Worm (Caenorhabditis elegans) whole organism, young adult: ENCODE data around the gene math-7.

Experiments
- B0035.1 ChIP-seq: sonication (generic microtip); optimal IDR thresholded peaks from 2 replicates; lab custom pipeline; 2016; ENCODE audit warnings: missing genetic modification characterization, mild to moderate bottlenecking, missing compliant biosample characterization, missing genotype, missing genetic modification reagents
- B0261.1 ChIP-seq: sonication (generic microtip); optimal IDR thresholded peaks from 2 replicates; lab custom pipeline; 2016; ENCODE audit warnings: mild to moderate bottlenecking, missing genetic modification characterization, moderate library complexity, missing compliant biosample characterization
- C17E4.6 ChIP-seq: fragments of 200-800 bp; sonication (Bioruptor generic); IDR thresholded peaks from 2 replicates; pipeline ENCODE4 v1.3.6; 2022; ENCODE audit warnings: missing genetic modification reagents, missing genetic modification characterization, missing compliant biosample characterization
- F23B12.7 ChIP-seq: sonication (generic microtip); optimal IDR thresholded peaks from 2 replicates; lab custom pipeline; 2017; ENCODE audit warnings: missing genetic modification characterization, mild to moderate bottlenecking, missing compliant biosample characterization, antibody characterized with exemption, moderate library complexity; ENCODE audit not compliant: insufficient read depth
- F49E8.2 ChIP-seq: sonication (generic microtip); optimal IDR thresholded peaks from 3 replicates; lab custom pipeline; 2017; ENCODE audit warnings: missing genetic modification characterization, mild to moderate bottlenecking, missing compliant biosample characterization, antibody characterized with exemption, moderate library complexity; ENCODE audit not compliant: insufficient read depth
- K12H6.12 ChIP-seq: fragments of 200-800 bp; sonication (Bioruptor generic); optimal IDR thresholded peaks from 2 replicates; lab custom pipeline; 2018; ENCODE audit warnings: mild to moderate bottlenecking, missing genetic modification characterization, missing compliant biosample characterization
- T26A5.8 ChIP-seq: sonication (generic microtip); optimal IDR thresholded peaks from 2 replicates; lab custom pipeline; 2016; ENCODE audit warnings: missing genetic modification characterization, missing compliant biosample characterization
- Y53F4B.3 ChIP-seq: fragments of 200-800 bp; sonication (Bioruptor generic); IDR thresholded peaks from 2 replicates; pipeline ENCODE4 v1.3.6; 2022; ENCODE audit warnings: missing genetic modification reagents, missing genetic modification characterization, missing compliant biosample characterization
- Y95B8A.8 ChIP-seq: fragments of 200-800 bp; sonication (Bioruptor generic); IDR thresholded peaks from 2 replicates; pipeline ENCODE4 v1.3.6; 2022; ENCODE audit warnings: missing genetic modification reagents, missing genetic modification characterization, missing compliant biosample characterization
- ama-1 ChIP-seq, 3 experiments: fragments of 150-350 bp in 1 of 3; sonication (generic microtip) in 2 of 3; optimal IDR thresholded peaks; 2 replicates each; lab custom pipeline; 2014 to 2018; ENCODE audit warnings: missing biosample characterization in 2 of 3, missing genetic modification characterization in 2 of 3, missing genetic modification reagents in 2 of 3
- aptf-3 ChIP-seq: fragments of 200-800 bp; sonication (Bioruptor generic); IDR thresholded peaks from 2 replicates; pipeline ENCODE4 v1.3.6; 2022; ENCODE audit warnings: missing genetic modification characterization, missing compliant biosample characterization
- athp-1 ChIP-seq: sonication (generic microtip); optimal IDR thresholded peaks from 2 replicates; lab custom pipeline; 2017; ENCODE audit warnings: mild to moderate bottlenecking, missing genetic modification characterization, missing compliant biosample characterization
- bed-1 ChIP-seq: fragments of 200-800 bp; sonication (Bioruptor generic); IDR thresholded peaks from 2 replicates; pipeline ENCODE4 v1.3.6; 2022; ENCODE audit warnings: missing genetic modification reagents, missing genetic modification characterization, missing compliant biosample characterization
- cebp-2 ChIP-seq: fragments of 200-800 bp; sonication (Bioruptor generic); IDR thresholded peaks from 2 replicates; pipeline ENCODE4 v1.3.6; 2022; ENCODE audit warnings: missing genetic modification characterization, missing compliant biosample characterization
- ceh-58 ChIP-seq: fragments of 200-800 bp; sonication (Bioruptor generic); IDR thresholded peaks from 2 replicates; pipeline ENCODE4 v1.3.6; 2022; ENCODE audit warnings: missing genetic modification characterization, missing compliant biosample characterization
- dpl-1 ChIP-seq: fragments of 150-350 bp; optimal IDR thresholded peaks from 2 replicates; lab custom pipeline; 2014; ENCODE audit warnings: missing biosample characterization, missing genetic modification reagents, missing genetic modification characterization
- him-1 ChIP-seq: sonication (generic microtip); optimal IDR thresholded peaks from 2 replicates; lab custom pipeline; 2016; ENCODE audit warnings: missing genotype, missing genetic modification reagents, missing genetic modification characterization, missing compliant biosample characterization
- let-526 ChIP-seq: fragments of 200-800 bp; sonication (Bioruptor generic); IDR thresholded peaks from 2 replicates; pipeline ENCODE4 v1.3.6; 2022; ENCODE audit warnings: missing genetic modification reagents, missing genetic modification characterization, missing compliant biosample characterization
- lin-35 ChIP-seq, 3 experiments: fragments of 150-350 bp in 2 of 3; sonication (generic microtip) in 1 of 3; optimal IDR thresholded peaks; 2 replicates each; lab custom pipeline; 2014 to 2018; ENCODE audit warnings: missing biosample characterization in 3 of 3, missing genetic modification characterization in 3 of 3, missing genetic modification reagents in 3 of 3
- madf-8 ChIP-seq: fragments of 200-800 bp; sonication (Bioruptor generic); conservative IDR thresholded peaks from 2 replicates; pipeline ENCODE4 v1.3.6; 2022; ENCODE audit warnings: missing genetic modification reagents, missing genetic modification characterization, missing compliant biosample characterization
- mel-28 ChIP-seq: sonication (generic microtip); optimal IDR thresholded peaks from 2 replicates; lab custom pipeline; 2016; ENCODE audit warnings: borderline replicate concordance, mild to moderate bottlenecking, missing genetic modification characterization, missing compliant biosample characterization
- nfya-2 ChIP-seq: fragments of 200-800 bp; sonication (Bioruptor generic); IDR thresholded peaks from 2 replicates; pipeline ENCODE4 v1.3.6; 2022; ENCODE audit warnings: missing genetic modification reagents, missing genetic modification characterization, missing compliant biosample characterization
- nhr-120 ChIP-seq: fragments of 200-800 bp; sonication (Bioruptor generic); IDR thresholded peaks from 2 replicates; pipeline ENCODE4 v1.3.6; 2022; ENCODE audit warnings: missing genetic modification characterization, missing compliant biosample characterization
- nhr-179 ChIP-seq: sonication (generic microtip); optimal IDR thresholded peaks from 2 replicates; lab custom pipeline; 2016; ENCODE audit warnings: mild to moderate bottlenecking, missing genetic modification characterization, missing compliant biosample characterization
- pbrm-1 ChIP-seq: fragments of 200-800 bp; sonication (Bioruptor generic); IDR thresholded peaks from 2 replicates; pipeline ENCODE4 v1.3.6; 2022; ENCODE audit warnings: missing genetic modification reagents, missing genetic modification characterization, missing compliant biosample characterization
- rcor-1 ChIP-seq: fragments of 200-800 bp; sonication (Bioruptor generic); IDR thresholded peaks from 2 replicates; pipeline ENCODE4 v1.3.6; 2022; ENCODE audit warnings: missing genetic modification reagents, missing genetic modification characterization, missing compliant biosample characterization
- tlf-1 ChIP-seq: fragments of 200-800 bp; sonication (Bioruptor generic); optimal IDR thresholded peaks from 2 replicates; lab custom pipeline; 2018; ENCODE audit warnings: mild to moderate bottlenecking, missing genetic modification characterization, missing compliant biosample characterization
- zfh-2 ChIP-seq: fragments of 200-800 bp; sonication (Bioruptor generic); conservative IDR thresholded peaks from 2 replicates; pipeline ENCODE4 v1.3.6; 2022; ENCODE audit warnings: missing genetic modification reagents, missing genetic modification characterization, missing compliant biosample characterization
- zim-3 ChIP-seq: sonication (generic microtip); optimal IDR thresholded peaks from 2 replicates; lab custom pipeline; 2017; ENCODE audit warnings: mild to moderate bottlenecking, missing genetic modification characterization, moderate library complexity, missing compliant biosample characterization
- ztf-18 ChIP-seq: sonication (generic microtip); optimal IDR thresholded peaks from 2 replicates; lab custom pipeline; 2016; ENCODE audit warnings: missing genotype, mild to moderate bottlenecking, missing genetic modification characterization, missing compliant biosample characterization
- ztf-22 ChIP-seq: fragments of 200-800 bp; sonication (Bioruptor generic); optimal IDR thresholded peaks from 2 replicates; lab custom pipeline; 2018; ENCODE audit warnings: mild to moderate bottlenecking, missing genetic modification characterization, moderate library complexity, missing compliant biosample characterization
- ztf-28 ChIP-seq: fragments of 200-800 bp; sonication (Bioruptor generic); IDR thresholded peaks from 2 replicates; pipeline ENCODE4 v1.3.6; 2022; ENCODE audit warnings: missing genetic modification reagents, missing genetic modification characterization, missing compliant biosample characterization
- ztf-3 ChIP-seq: fragments of 200-800 bp; sonication (Bioruptor generic); optimal IDR thresholded peaks from 2 replicates; lab custom pipeline; 2018; ENCODE audit warnings: mild to moderate bottlenecking, missing genetic modification characterization, missing compliant biosample characterization

math-7 gene

ce11 chrII:1893912-1894311, 7.6 kb upstream of the math-7 start, which contains the start of gene C16C4.1:
C16C4.1 (plus strand) TSS chrII:1894212.
- TF ChIP-seq ceh-58 (GFP tag; lab: Robert Waterston, UW) = no peak

- TF ChIP-seq lin-35 (GFP tag; optimal IDR thresholded peaks at IDR 0.05; lab: Kevin White, UChicago) = no peak
- no peak for TF ChIP-seq mel-28 (tag; lab: Kevin White, UChicago)
- no peak for TF ChIP-seq zfh-2
- no peak for TF ChIP-seq B0261.1 (tag; lab: Kevin White, UChicago)
- TF ChIP-seq C17E4.6 (GFP tag; lab: Robert Waterston, UW) = no peak
- no peak for TF ChIP-seq nhr-179
- no peak for TF ChIP-seq nhr-120 (GFP tag; lab: Robert Waterston, UW)
- no peak for TF ChIP-seq T26A5.8
- TF ChIP-seq ama-1 (optimal IDR thresholded peaks at IDR 0.05; lab: Kevin White, UChicago) = no peak
- TF ChIP-seq ama-1 (GFP tag; optimal IDR thresholded peaks at IDR 0.05; lab: Kevin White, UChicago) = no peak
- no peak for TF ChIP-seq B0035.1 (tag; lab: Kevin White, UChicago)
- no peak for TF ChIP-seq dpl-1
- no peak for TF ChIP-seq zim-3 (tag; lab: Kevin White, UChicago)
- no peak for TF ChIP-seq ztf-3 (GFP tag; lab: Kevin White, UChicago)
- TF ChIP-seq Y95B8A.8 (GFP tag; lab: Robert Waterston, UW) = no peak
- no peak for TF ChIP-seq bed-1 (GFP tag; lab: Robert Waterston, UW)
- no peak for TF ChIP-seq F23B12.7
- no peak for TF ChIP-seq aptf-3 (GFP tag; lab: Robert Waterston, UW)
These were observed 4.4 kb upstream of the math-7 start, which contains the start of gene math-9 for ce11 chrII:1890682-1891081. math-9 (minus strand) TSS chrII:1890782.

- TF ChIP-seq Y95B8A.8 (GFP tag; lab: Robert Waterston, UW) = no peak
- TF ChIP-seq ztf-22 (GFP tag; lab: Kevin White, UChicago) = no peak
- TF ChIP-seq nhr-179 = no peak
- no peak for TF ChIP-seq cebp-2 (GFP tag; lab: Robert Waterston, UW)
- no peak for TF ChIP-seq athp-1
- TF ChIP-seq Y53F4B.3 (GFP tag; lab: Robert Waterston, UW) = no peak
- no peak for TF ChIP-seq K12H6.12 (tag; lab: Kevin White, UChicago)
- no peak for TF ChIP-seq zim-3 (tag; lab: Kevin White, UChicago)
These were observed 2.8 kb upstream of the math-7 start, which contains the start of gene math-8 for ce11 chrII:1889071-1889470. math-8 (minus strand) TSS chrII:1889171.

ce11 chrII:1884635-1885034, 1.6 kb downstream of the math-7 start, which contains the start of gene math-6:
math-6 (minus strand) TSS chrII:1884735.
- TF ChIP-seq rcor-1 (GFP tag; lab: Robert Waterston, UW) (no peak), let-526 (no peak), F49E8.2 (no peak), Y53F4B.3 (GFP tag; lab: Robert Waterston, UW) (no peak), dpl-1 (no peak), pbrm-1 (GFP tag; lab: Robert Waterston, UW) (no peak), ztf-18 (tag; lab: Kevin White, UChicago) (no peak)
- TF ChIP-seq, all 124 proteins: peak for 0

- TF ChIP-seq B0035.1 (tag; lab: Kevin White, UChicago) (no peak), madf-8 (no peak), rcor-1 (GFP tag; lab: Robert Waterston, UW) (no peak), aptf-3 (GFP tag; lab: Robert Waterston, UW) (no peak), him-1 (no peak), tlf-1 (no peak), nfya-2 (no peak), ztf-28 (GFP tag; lab: Robert Waterston, UW) (no peak)
These were observed 3.6 kb downstream of the math-7 start, which contains the start of gene math-5 for ce11 chrII:1882705-1883104. math-5 (minus strand) TSS chrII:1882805.
